Fruit fly (Drosophila melanogaster) whole organism, embryonic: ENCODE data around the gene BOD1.
A peak's percentile ranks its signal among the peaks of the same experiment; 100 is the strongest.

Experiments
- Ada2b ChIP-seq: fragments of 200-800 bp; sonication (Bioruptor generic); IDR thresholded peaks from 2 replicates; pipeline ENCODE4 v1.3.6; 2022; ENCODE audit warnings: missing biosample characterization, missing genetic modification characterization
- Bgb ChIP-seq: fragments of 200-800 bp; sonication (Bioruptor generic); IDR thresholded peaks from 2 replicates; pipeline ENCODE4 v1.3.6; 2022; ENCODE audit warnings: missing biosample characterization, missing genetic modification characterization; ENCODE audit not compliant: partially characterized antibody
- Bteb2 ChIP-seq: fragments of 200-800 bp; sonication (Bioruptor generic); optimal IDR thresholded peaks from 2 replicates; lab custom pipeline; 2016; ENCODE audit warnings: missing biosample characterization, missing genetic modification characterization
- CG10267 ChIP-seq: fragments of 200-800 bp; sonication (Bioruptor generic); optimal IDR thresholded peaks from 2 replicates; lab custom pipeline; 2018; ENCODE audit warnings: missing biosample characterization, mild to moderate bottlenecking, missing genetic modification characterization, moderate library complexity
- CG11398 ChIP-seq: fragments of 200-800 bp; sonication (Bioruptor generic); optimal IDR thresholded peaks from 2 replicates; lab custom pipeline; 2016; ENCODE audit warnings: missing biosample characterization, missing genetic modification characterization
- CG12104 ChIP-seq: fragments of 200-800 bp; sonication (Bioruptor generic); optimal IDR thresholded peaks from 3 replicates; lab custom pipeline; 2016; ENCODE audit warnings: missing biosample characterization, missing genetic modification characterization
- CG1233 ChIP-seq: fragments of 200-800 bp; sonication (Bioruptor generic); optimal IDR thresholded peaks from 4 replicates; lab custom pipeline; 2018; ENCODE audit warnings: missing biosample characterization, mild to moderate bottlenecking, missing genetic modification characterization
- CG13775 ChIP-seq: fragments of 200-800 bp; sonication (Bioruptor generic); optimal IDR thresholded peaks from 3 replicates; lab custom pipeline; 2017; ENCODE audit warnings: missing biosample characterization, mild to moderate bottlenecking, missing genetic modification characterization
- CG17361 ChIP-seq: fragments of 200-800 bp; sonication (Bioruptor generic); IDR thresholded peaks from 3 replicates; pipeline ENCODE4 v1.3.6; 2022; ENCODE audit warnings: missing biosample characterization, missing genetic modification characterization
- CG2202 ChIP-seq: fragments of 200-800 bp; sonication (Bioruptor generic); optimal IDR thresholded peaks from 2 replicates; lab custom pipeline; 2018; ENCODE audit warnings: missing biosample characterization, mild to moderate bottlenecking, missing genetic modification characterization
- CG3847 ChIP-seq: fragments of 200-800 bp; sonication (Bioruptor generic); IDR thresholded peaks from 2 replicates; pipeline ENCODE4 v1.3.6; 2022; ENCODE audit warnings: missing biosample characterization, missing genetic modification characterization
- CG4328 ChIP-seq: fragments of 200-800 bp; sonication (Bioruptor generic); optimal IDR thresholded peaks from 3 replicates; lab custom pipeline; 2017; ENCODE audit warnings: missing biosample characterization, missing genetic modification reagents, missing genetic modification characterization
- CG5953 ChIP-seq: fragments of 200-800 bp; sonication (Bioruptor generic); IDR thresholded peaks from 2 replicates; pipeline ENCODE4 v1.3.6; 2022; ENCODE audit warnings: missing biosample characterization, missing genetic modification characterization
- CG7987 ChIP-seq: fragments of 200-800 bp; sonication (Bioruptor generic); optimal IDR thresholded peaks from 2 replicates; lab custom pipeline; 2018; ENCODE audit warnings: missing biosample characterization, mild to moderate bottlenecking, missing genetic modification characterization, moderate library complexity
- CG8290 ChIP-seq, 3 experiments: fragments of 200-800 bp; sonication (Bioruptor generic); optimal IDR thresholded peaks; 2 replicates each; lab custom pipeline; 2016 to 2019; ENCODE audit warnings: missing biosample characterization in 3 of 3, missing genetic modification characterization in 3 of 3, mild to moderate bottlenecking in 2 of 3, moderate library complexity in 1 of 3
- CG9437 ChIP-seq: fragments of 200-800 bp; sonication (Bioruptor generic); optimal IDR thresholded peaks from 2 replicates; lab custom pipeline; 2018; ENCODE audit warnings: missing biosample characterization, mild to moderate bottlenecking, missing genetic modification characterization
- CG9797 ChIP-seq: fragments of 200-800 bp; sonication (Bioruptor generic); optimal IDR thresholded peaks from 3 replicates; lab custom pipeline; 2018; ENCODE audit warnings: missing biosample characterization, mild to moderate bottlenecking, missing genetic modification characterization
- CG9817 ChIP-seq: fragments of 200-800 bp; sonication (Bioruptor generic); optimal IDR thresholded peaks from 2 replicates; lab custom pipeline; 2018; ENCODE audit warnings: missing biosample characterization, mild to moderate bottlenecking, missing genetic modification characterization, moderate library complexity
- Doc2 ChIP-seq: fragments of 200-800 bp; sonication (Bioruptor generic); IDR thresholded peaks from 2 replicates; pipeline ENCODE4 v1.3.6; 2022; ENCODE audit warnings: missing biosample characterization, missing genetic modification characterization
- Dp ChIP-seq: fragments of 200-800 bp; sonication (Bioruptor generic); optimal IDR thresholded peaks from 2 replicates; lab custom pipeline; 2018; ENCODE audit warnings: missing biosample characterization, mild to moderate bottlenecking, missing genetic modification characterization, moderate library complexity
- Ets65A ChIP-seq: fragments of 200-800 bp; sonication (Bioruptor generic); peaks from one replicate; lab custom pipeline; 2016; ENCODE audit warnings: missing biosample characterization, missing genetic modification characterization
- HLH3B ChIP-seq: fragments of 200-800 bp; sonication (Bioruptor generic); IDR thresholded peaks from 2 replicates; pipeline ENCODE4 v1.3.6; 2022; ENCODE audit warnings: missing biosample characterization, missing genetic modification characterization
- NC2β ChIP-seq: fragments of 200-800 bp; sonication (Bioruptor generic); optimal IDR thresholded peaks from 2 replicates; lab custom pipeline; 2016; ENCODE audit warnings: missing biosample characterization, missing genetic modification characterization
- Nf-YA ChIP-seq: fragments of 200-800 bp; sonication (Bioruptor generic); IDR thresholded peaks from 2 replicates; pipeline ENCODE4 v1.3.6; 2022; ENCODE audit warnings: missing biosample characterization, missing genetic modification characterization
- Nf-YB ChIP-seq: fragments of 200-800 bp; sonication (Bioruptor generic); optimal IDR thresholded peaks from 3 replicates; lab custom pipeline; 2019; ENCODE audit warnings: missing biosample characterization, mild to moderate bottlenecking, missing genetic modification characterization, moderate library complexity
- PHDP ChIP-seq: fragments of 200-800 bp; sonication (Bioruptor generic); optimal IDR thresholded peaks from 3 replicates; lab custom pipeline; 2018; ENCODE audit warnings: missing biosample characterization, mild to moderate bottlenecking, missing genetic modification characterization, moderate library complexity
- Ptx1 ChIP-seq: fragments of 200-800 bp; sonication (Bioruptor generic); IDR thresholded peaks from 2 replicates; pipeline ENCODE4 v1.3.6; 2022; ENCODE audit warnings: missing biosample characterization, missing genetic modification characterization
- Rfx ChIP-seq: fragments of 200-800 bp; sonication (Bioruptor generic); IDR thresholded peaks from 2 replicates; pipeline ENCODE4 v1.3.6; 2022; ENCODE audit warnings: missing biosample characterization, missing genetic modification characterization
- Scr ChIP-seq: fragments of 200-800 bp; sonication (Bioruptor generic); IDR thresholded peaks from 2 replicates; pipeline ENCODE4 v1.3.6; 2022; ENCODE audit warnings: missing biosample characterization, missing genetic modification characterization; ENCODE audit not compliant: partially characterized antibody
- Sry-β ChIP-seq: fragments of 200-800 bp; sonication (Bioruptor generic); optimal IDR thresholded peaks from 2 replicates; lab custom pipeline; 2018; ENCODE audit warnings: missing biosample characterization, mild to moderate bottlenecking, missing genetic modification characterization, moderate library complexity
- Vsx1 ChIP-seq: fragments of 200-800 bp; sonication (Bioruptor generic); optimal IDR thresholded peaks from 2 replicates; lab custom pipeline; 2017; ENCODE audit warnings: missing biosample characterization, mild to moderate bottlenecking, missing genetic modification characterization, missing genetic modification reagents
- YL-1 ChIP-seq: fragments of 200-800 bp; sonication (Bioruptor generic); optimal IDR thresholded peaks from 3 replicates; lab custom pipeline; 2017; ENCODE audit warnings: missing biosample characterization, mild to moderate bottlenecking, missing genetic modification characterization
- abd-A ChIP-seq: fragments of 200-800 bp; sonication (Bioruptor generic); optimal IDR thresholded peaks from 3 replicates; lab custom pipeline; 2019; ENCODE audit warnings: missing biosample characterization, mild to moderate bottlenecking, missing genetic modification characterization, moderate library complexity
- chn ChIP-seq: fragments of 200-800 bp; sonication (Bioruptor generic); optimal IDR thresholded peaks from 2 replicates; lab custom pipeline; 2016; ENCODE audit warnings: missing biosample characterization, missing genetic modification characterization
- danr ChIP-seq: fragments of 200-800 bp; sonication (Bioruptor generic); IDR thresholded peaks from 2 replicates; pipeline ENCODE4 v1.3.6; 2022; ENCODE audit warnings: missing biosample characterization, missing genetic modification characterization
- dm ChIP-seq: fragments of 200-800 bp; sonication (Bioruptor generic); optimal IDR thresholded peaks from 3 replicates; lab custom pipeline; 2016; ENCODE audit warnings: missing biosample characterization, missing genetic modification characterization
- exex ChIP-seq: fragments of 200-800 bp; sonication (Bioruptor generic); optimal IDR thresholded peaks from 4 replicates; lab custom pipeline; 2018; ENCODE audit warnings: missing biosample characterization, mild to moderate bottlenecking, missing genetic modification characterization, moderate library complexity
- ham ChIP-seq: fragments of 200-800 bp; sonication (Bioruptor generic); IDR thresholded peaks from 2 replicates; pipeline ENCODE4 v1.3.6; 2022; ENCODE audit warnings: missing biosample characterization, missing genetic modification characterization
- hb ChIP-seq: fragments of 200-800 bp; sonication (Bioruptor generic); IDR thresholded peaks from 3 replicates; pipeline ENCODE4 v1.3.6; 2022; ENCODE audit warnings: missing biosample characterization, missing genetic modification characterization; ENCODE audit not compliant: partially characterized antibody
- lbe ChIP-seq: fragments of 200-800 bp; sonication (Bioruptor generic); optimal IDR thresholded peaks from 2 replicates; lab custom pipeline; 2016; ENCODE audit warnings: missing biosample characterization, mild to moderate bottlenecking, missing genetic modification characterization
- maf-S ChIP-seq: fragments of 200-800 bp; sonication (Bioruptor generic); optimal IDR thresholded peaks from 2 replicates; lab custom pipeline; 2016; ENCODE audit warnings: missing biosample characterization, missing genetic modification characterization
- nau ChIP-seq: fragments of 200-800 bp; sonication (Bioruptor generic); optimal IDR thresholded peaks from 3 replicates; lab custom pipeline; 2017; ENCODE audit warnings: missing biosample characterization, mild to moderate bottlenecking, missing genetic modification characterization, missing genetic modification reagents
- peb ChIP-seq: fragments of 200-800 bp; sonication (Bioruptor generic); IDR thresholded peaks from 2 replicates; pipeline ENCODE4 v1.3.6; 2022; ENCODE audit warnings: missing biosample characterization, missing genetic modification characterization
- pita ChIP-seq: fragments of 200-800 bp; sonication (Bioruptor generic); optimal IDR thresholded peaks from 2 replicates; lab custom pipeline; 2017; ENCODE audit warnings: missing biosample characterization, mild to moderate bottlenecking, missing genetic modification characterization
- sens ChIP-seq: fragments of 200-800 bp; sonication (Bioruptor generic); peaks from one replicate; lab custom pipeline; 2016; ENCODE audit warnings: missing biosample characterization, missing genetic modification characterization
- sima ChIP-seq: fragments of 200-800 bp; sonication (Bioruptor generic); optimal IDR thresholded peaks from 2 replicates; lab custom pipeline; 2016; ENCODE audit warnings: missing biosample characterization, missing genetic modification characterization
- slp2 ChIP-seq: fragments of 200-800 bp; sonication (Bioruptor generic); optimal IDR thresholded peaks from 2 replicates; lab custom pipeline; 2016; ENCODE audit warnings: missing biosample characterization, missing genetic modification characterization
- so ChIP-seq: fragments of 200-800 bp; sonication (Bioruptor generic); IDR thresholded peaks from 3 replicates; pipeline ENCODE4 v1.3.6; 2022; ENCODE audit warnings: missing biosample characterization, missing genetic modification characterization
- tna ChIP-seq: fragments of 200-800 bp; sonication (Bioruptor generic); IDR thresholded peaks from 2 replicates; pipeline ENCODE4 v1.3.6; 2022; ENCODE audit warnings: missing biosample characterization, missing genetic modification characterization; ENCODE audit not compliant: partially characterized antibody

BOD1 gene

DNA sequence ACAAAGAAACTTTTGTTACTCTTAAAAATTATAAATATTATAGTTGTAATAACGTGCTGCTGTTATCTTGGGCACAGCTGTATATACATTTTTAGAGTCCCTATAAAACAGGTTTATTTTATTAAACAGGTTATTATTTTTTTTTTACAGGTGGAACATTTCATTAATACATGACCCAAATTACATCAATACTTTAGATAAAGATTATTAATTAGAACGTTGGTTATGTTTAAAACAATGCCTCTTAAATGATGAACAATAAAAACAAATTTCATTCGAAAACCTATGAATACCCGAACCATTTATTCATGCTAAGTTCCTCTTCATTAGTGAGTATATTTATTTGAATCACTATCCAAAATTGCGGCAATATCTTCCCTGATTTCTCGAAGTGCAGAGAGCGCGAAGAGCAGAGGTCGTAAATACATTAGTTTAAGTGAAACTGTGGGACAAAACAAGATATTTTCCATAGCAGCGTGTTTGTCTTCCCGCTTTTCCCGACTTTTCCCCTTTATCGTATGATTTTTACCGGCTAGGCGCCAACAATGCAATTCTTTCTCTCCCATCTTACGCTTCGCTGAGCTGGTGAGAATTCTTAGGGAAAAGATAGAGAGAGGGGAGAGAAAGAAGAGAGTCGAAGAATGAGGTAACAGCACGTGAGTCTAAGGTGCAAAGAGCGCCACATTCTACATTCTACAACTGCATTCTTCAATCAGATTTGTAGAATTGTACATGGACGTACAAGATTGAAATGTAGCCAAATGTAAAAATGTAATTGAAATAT lies 50.8 kb downstream of the BOD1 start (continued):
- TF ChIP-seq Ada2b (GFP tag; lab: Robert Waterston, UW) (no peak; the same call in 1 of the 2 replicates), CG5953 (GFP tag; lab: Robert Waterston, UW) (peak; percentile 47; the same call in 1 of the 2 replicates), Vsx1 (GFP tag; lab: Kevin White, UChicago) (no peak), CG2202 (tag; lab: Kevin White, UChicago) (no peak), exex (tag; lab: Kevin White, UChicago) (no peak), Rfx (peak; percentile 60), chn (GFP tag; lab: Kevin White, UChicago) (no peak), Ptx1 (GFP tag; lab: Robert Waterston, UW) (peak; percentile 54; the same call in 1 of the 2 replicates), CG3847 (GFP tag; lab: Robert Waterston, UW) (peak; percentile 54), CG9797 (no peak), danr (GFP tag; lab: Robert Waterston, UW) (no peak), PHDP (tag; lab: Kevin White, UChicago) (peak; percentile 15), CG12104 (GFP tag; lab: Kevin White, UChicago) (peak; percentile 33), CG9437 (GFP tag; lab: Kevin White, UChicago) (peak; percentile 65), Bgb (GFP tag; lab: Robert Waterston, UW) (peak; percentile 34; the same call in 1 of the 2 replicates), CG13775 (peak; percentile 64), YL-1 (GFP tag; lab: Kevin White, UChicago) (no peak), Dp (no peak), slp2 (no peak), CG4328 (GFP tag; lab: Kevin White, UChicago) (no peak), sens (GFP tag; lab: Kevin White, UChicago) (peak; percentile 88), dm (GFP tag; lab: Kevin White, UChicago) (no peak), pita (no peak), Scr (GFP tag; lab: Robert Waterston, UW) (no peak; the same call in 1 of the 2 replicates), Nf-YB (GFP tag; lab: Kevin White, UChicago) (no peak), so (GFP tag; lab: Robert Waterston, UW) (no peak), CG9817 (tag; lab: Kevin White, UChicago) (peak; percentile 13), ham (GFP tag; lab: Robert Waterston, UW) (no peak), CG1233 (GFP tag; lab: Kevin White, UChicago) (peak; percentile 25), Nf-YA (GFP tag; lab: Robert Waterston, UW) (no peak), CG7987 (no peak), Bteb2 (no peak), NC2β (no peak), CG8290 (GFP tag; optimal IDR thresholded peaks at IDR 0.05; lab: Kevin White, UChicago) (no peak), CG8290 (tag; optimal IDR thresholded peaks at IDR 0.05; lab: Kevin White, UChicago) (peak in 1 of 2 experiments; percentile 51), hb (GFP tag; lab: Robert Waterston, UW) (no peak), HLH3B (GFP tag; lab: Robert Waterston, UW) (peak; percentile 69), CG17361 (GFP tag; lab: Robert Waterston, UW) (peak; percentile 82), tna (GFP tag; lab: Robert Waterston, UW) (no peak), sima (GFP tag; lab: Kevin White, UChicago) (no peak), Ets65A (peak; percentile 82), Sry-β (GFP tag; lab: Kevin White, UChicago) (no peak), CG10267 (tag; lab: Kevin White, UChicago) (peak; percentile 15), CG11398 (GFP tag; lab: Kevin White, UChicago) (no peak), peb (GFP tag; lab: Robert Waterston, UW) (no peak), maf-S (GFP tag; lab: Kevin White, UChicago) (no peak), abd-A (no peak), lbe (no peak), Doc2 (GFP tag; lab: Robert Waterston, UW) (no peak), nau (GFP tag; lab: Kevin White, UChicago) (no peak)
